Worm (Caenorhabditis elegans): Measurements from ENCODE around the gene srbc-82.

srbc-82 gene

ce11 chrV:16269556-16269955, 30.8 kb upstream of the srbc-82 start, which contains the start of the genes fbxa-2 and T13F3.8:
Gene fbxa-2 (minus strand): TSS chrV:16269656.
Gene T13F3.8 (plus strand): TSS chrV:16269800.
- TF ChIP-seq elt-2 (tag; optimal IDR thresholded peaks at IDR 0.05) (no peak), pha-4 (tag; optimal IDR thresholded peaks at IDR 0.05) (peak; percentile 38), unc-39 (tag; optimal IDR thresholded peaks at IDR 0.05) (no peak), ZK546.5 (tag; optimal IDR thresholded peaks at IDR 0.05) (no peak)

ce11 chrV:16271121-16271520, 29.3 kb upstream of the srbc-82 start, which contains the start of gene T13F3.6:
Gene T13F3.6 (minus strand): TSS chrV:16271221.
- TF ChIP-seq nhr-237 (tag; optimal IDR thresholded peaks at IDR 0.05) (no peak), fkh-2 (tag; optimal IDR thresholded peaks at IDR 0.05) (no peak), elt-2 (tag; optimal IDR thresholded peaks at IDR 0.05) (no peak), tbx-2 (tag; optimal IDR thresholded peaks at IDR 0.05) (no peak), nhr-23 (tag; optimal IDR thresholded peaks at IDR 0.05) (no peak), mdl-1 (tag; optimal IDR thresholded peaks at IDR 0.05) (no peak), ceh-82 (tag; optimal IDR thresholded peaks at IDR 0.05) (no peak), eor-1 (tag; optimal IDR thresholded peaks at IDR 0.05) (no peak), nfya-1 (tag; optimal IDR thresholded peaks at IDR 0.05; ENCODE audit: insufficient read depth) (no peak), nhr-77 (tag; optimal IDR thresholded peaks at IDR 0.05) (no peak)

DNA sequence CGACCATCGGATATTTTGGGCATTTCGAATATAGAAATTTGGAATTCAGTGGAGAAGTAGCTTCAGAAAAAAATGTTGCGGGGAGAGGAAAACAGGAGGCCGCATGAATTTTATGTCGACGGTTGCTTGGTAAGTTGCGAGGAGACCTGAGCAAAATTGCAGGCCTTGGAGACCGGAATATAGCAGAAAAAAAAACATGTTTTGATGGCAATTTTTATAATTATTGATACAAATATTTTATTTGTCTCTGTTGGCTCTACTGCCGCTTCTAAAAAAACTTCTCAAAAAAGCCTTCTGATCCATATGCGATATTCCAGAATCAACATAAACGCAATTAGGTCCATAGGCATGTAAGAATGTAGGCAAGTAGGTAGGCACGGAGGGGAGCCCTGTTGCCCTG, 25.0 kb upstream of the srbc-82 start, which contains the start of gene pacl-1:
TSS of gene pacl-1 (minus strand) at position 101 of the 400 bp plus-strand sequence.
- TF ChIP-seq nhr-237 (tag; optimal IDR thresholded peaks at IDR 0.05) (no peak), nfya-1 (tag; optimal IDR thresholded peaks at IDR 0.05; ENCODE audit: insufficient read depth) (no peak), eor-1 (tag; optimal IDR thresholded peaks at IDR 0.05) (no peak), zag-1 (tag; optimal IDR thresholded peaks at IDR 0.05) (no peak), ama-1 (optimal IDR thresholded peaks at IDR 0.05) (no peak), egl-5 (tag; optimal IDR thresholded peaks at IDR 0.05) (no peak), nhr-43 (tag; optimal IDR thresholded peaks at IDR 0.05; ENCODE audit: poor library complexity, severe bottlenecking) (no peak), sea-2 (GFP tag; optimal IDR thresholded peaks at IDR 0.05) (no peak), unc-39 (tag; optimal IDR thresholded peaks at IDR 0.05) (no peak), pha-4 (tag; optimal IDR thresholded peaks at IDR 0.05) (no peak), snpc-4 (tag; optimal IDR thresholded peaks at IDR 0.05) (no peak), daf-12 (tag; optimal IDR thresholded peaks at IDR 0.05) (no peak), nhr-12 (tag; optimal IDR thresholded peaks at IDR 0.05) (no peak), fos-1 (tag; optimal IDR thresholded peaks at IDR 0.05) (no peak), nhr-77 (tag; optimal IDR thresholded peaks at IDR 0.05) (no peak), ztf-11 (tag; optimal IDR thresholded peaks at IDR 0.05) (no peak), lin-39 (tag; optimal IDR thresholded peaks at IDR 0.05) (no peak)

DNA sequence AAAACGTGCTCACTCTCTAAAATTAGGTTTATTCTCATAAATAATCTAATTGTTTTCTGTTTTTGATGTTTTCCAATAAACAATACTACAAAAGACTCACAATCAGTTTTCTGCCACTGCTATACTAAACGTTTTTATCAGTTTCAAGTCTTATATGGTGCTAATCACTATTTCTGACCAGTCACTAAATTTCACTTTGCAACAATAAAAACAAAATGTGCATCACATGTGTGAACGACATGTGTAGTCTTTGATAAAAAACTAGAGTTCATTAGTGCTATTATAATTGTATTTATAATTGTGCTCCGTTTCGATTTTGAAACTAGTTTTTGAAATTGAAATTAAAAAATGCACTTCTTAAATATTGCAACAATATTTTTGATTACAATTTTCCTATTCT, 22.5 kb upstream of the srbc-82 start, which contains the start of gene cyp-37B1:
TSS of gene cyp-37B1 (plus strand) at position 199 of the 400 bp plus-strand sequence.
- TF ChIP-seq elt-2 (tag; optimal IDR thresholded peaks at IDR 0.05), result peak; percentile 93
- no peak for TF ChIP-seq ztf-11 (tag; optimal IDR thresholded peaks at IDR 0.05)
- peak; percentile 97 for TF ChIP-seq pqm-1 (tag; optimal IDR thresholded peaks at IDR 0.05)
- TF ChIP-seq egl-27 (tag; optimal IDR thresholded peaks at IDR 0.05), result no peak
- peak; percentile 73 for TF ChIP-seq pha-4 (tag; optimal IDR thresholded peaks at IDR 0.05)
- TF ChIP-seq eor-1 (tag; optimal IDR thresholded peaks at IDR 0.05), result no peak
- TF ChIP-seq jun-1 (tag; optimal IDR thresholded peaks at IDR 0.05), result peak; percentile 10
- no peak for TF ChIP-seq nhr-11 (tag; optimal IDR thresholded peaks at IDR 0.05)

- no peak for TF ChIP-seq hmg-11 (tag; optimal IDR thresholded peaks at IDR 0.05)
- no peak for TF ChIP-seq nhr-67 (tag; optimal IDR thresholded peaks at IDR 0.05)
- TF ChIP-seq nhr-25 (tag; optimal IDR thresholded peaks at IDR 0.05), result no peak
- TF ChIP-seq mml-1 (tag; optimal IDR thresholded peaks at IDR 0.05), result no peak
- no peak for TF ChIP-seq eor-1 (tag; optimal IDR thresholded peaks at IDR 0.05)
- no peak for TF ChIP-seq egl-5 (tag; optimal IDR thresholded peaks at IDR 0.05)
- TF ChIP-seq ztf-4 (tag; optimal IDR thresholded peaks at IDR 0.05), result no peak
- no peak for TF ChIP-seq fos-1 (tag; optimal IDR thresholded peaks at IDR 0.05)
- TF ChIP-seq elt-2 (tag; optimal IDR thresholded peaks at IDR 0.05), result no peak
- TF ChIP-seq jun-1 (tag; optimal IDR thresholded peaks at IDR 0.05), result no peak
- no peak for TF ChIP-seq unc-62 (GFP tag; optimal IDR thresholded peaks at IDR 0.05)
- no peak for TF ChIP-seq nhr-11 (tag; optimal IDR thresholded peaks at IDR 0.05)
- no peak for TF ChIP-seq skn-1 (tag; optimal IDR thresholded peaks at IDR 0.05)
- no peak for TF ChIP-seq fkh-2 (tag; optimal IDR thresholded peaks at IDR 0.05)
- TF ChIP-seq nhr-77 (tag; optimal IDR thresholded peaks at IDR 0.05), result no peak
- TF ChIP-seq lsy-12 (tag; optimal IDR thresholded peaks at IDR 0.05), result no peak
These were observed 18.2 kb upstream of the srbc-82 start, which contains the start of gene F28G4.2 for ce11 chrV:16282147-16282546. Gene F28G4.2 (minus strand): TSS chrV:16282321.

All from whole organism, L3 larva.